Fruit fly (Drosophila melanogaster) whole organism, adult: Measurements from ENCODE around the gene dpr7.

Experiments used
- CG11617 ChIP-seq: fragments of 200-800 bp; sonication (Bioruptor generic); optimal IDR thresholded peaks from 2 replicates; lab custom pipeline; 2017; ENCODE audit warnings: mild to moderate bottlenecking, missing biosample characterization, missing genetic modification reagents, missing genetic modification characterization
- CG12768 ChIP-seq: fragments of 200-800 bp; sonication (Bioruptor generic); optimal IDR thresholded peaks from 2 replicates; lab custom pipeline; 2017; ENCODE audit warnings: missing biosample characterization, missing genetic modification characterization, mild to moderate bottlenecking, moderate library complexity, missing genetic modification reagents
- CG14711 ChIP-seq: fragments of 200-800 bp; sonication (Bioruptor generic); optimal IDR thresholded peaks from 2 replicates; lab custom pipeline; 2018; ENCODE audit warnings: missing biosample characterization, mild to moderate bottlenecking, missing genetic modification characterization, moderate library complexity
- CG1620 ChIP-seq: fragments of 200-800 bp; sonication (Bioruptor generic); optimal IDR thresholded peaks from 2 replicates; lab custom pipeline; 2016; ENCODE audit warnings: missing biosample characterization, missing genetic modification characterization
- CG33017 ChIP-seq: fragments of 200-800 bp; sonication (Bioruptor generic); optimal IDR thresholded peaks from 2 replicates; lab custom pipeline; 2018; ENCODE audit warnings: missing biosample characterization, mild to moderate bottlenecking, missing genetic modification characterization, moderate library complexity
- CG5204 ChIP-seq: fragments of 200-800 bp; sonication (Bioruptor generic); optimal IDR thresholded peaks from 2 replicates; lab custom pipeline; 2016; ENCODE audit warnings: missing biosample characterization, missing genetic modification characterization
- CG7045 ChIP-seq: fragments of 200-800 bp; sonication (Bioruptor generic); optimal IDR thresholded peaks from 2 replicates; lab custom pipeline; 2017; ENCODE audit warnings: missing biosample characterization, mild to moderate bottlenecking, missing genetic modification characterization
- CG7101 ChIP-seq: fragments of 200-800 bp; sonication (Bioruptor generic); optimal IDR thresholded peaks from 2 replicates; lab custom pipeline; 2018; ENCODE audit warnings: missing biosample characterization, mild to moderate bottlenecking, missing genetic modification characterization, moderate library complexity
- Clk ChIP-seq: fragments of 200-800 bp; sonication (Bioruptor generic); optimal IDR thresholded peaks from 2 replicates; lab custom pipeline; 2017; ENCODE audit warnings: missing biosample characterization, missing genetic modification characterization
- Crg-1 ChIP-seq: fragments of 200-800 bp; sonication (Bioruptor generic); optimal IDR thresholded peaks from 2 replicates; lab custom pipeline; 2016; ENCODE audit warnings: missing biosample characterization, missing genetic modification characterization
- Hr96 ChIP-seq: fragments of 200-800 bp; sonication (Bioruptor generic); optimal IDR thresholded peaks from 2 replicates; lab custom pipeline; 2016; ENCODE audit warnings: missing biosample characterization, missing genetic modification characterization
- Mnt ChIP-seq: fragments of 200-800 bp; sonication (Bioruptor generic); optimal IDR thresholded peaks from 2 replicates; lab custom pipeline; 2016; ENCODE audit warnings: missing biosample characterization, mild to moderate bottlenecking, missing genetic modification characterization
- bab1 ChIP-seq: fragments of 200-800 bp; sonication (Bioruptor generic); optimal IDR thresholded peaks from 3 replicates; lab custom pipeline; 2019; ENCODE audit warnings: missing biosample characterization, mild to moderate bottlenecking, missing genetic modification characterization, moderate library complexity
- cic ChIP-seq: fragments of 200-800 bp; sonication (Bioruptor generic); optimal IDR thresholded peaks from 2 replicates; lab custom pipeline; 2017; ENCODE audit warnings: missing biosample characterization, mild to moderate bottlenecking, missing genetic modification characterization, moderate library complexity
- kay ChIP-seq: fragments of 200-800 bp; sonication (Bioruptor generic); peaks from one replicate; lab custom pipeline; 2016; ENCODE audit warnings: missing biosample characterization, missing genetic modification characterization, borderline replicate concordance
- ovo ChIP-seq: fragments of 200-800 bp; sonication (Bioruptor generic); optimal IDR thresholded peaks from 2 replicates; lab custom pipeline; 2016; ENCODE audit warnings: missing biosample characterization, missing genetic modification characterization
- pad ChIP-seq: fragments of 200-800 bp; sonication (Bioruptor generic); optimal IDR thresholded peaks from 3 replicates; lab custom pipeline; 2017; ENCODE audit warnings: missing biosample characterization, missing genetic modification characterization, mild to moderate bottlenecking, moderate library complexity, missing genetic modification reagents
- tj ChIP-seq: fragments of 200-800 bp; sonication (Bioruptor generic); optimal IDR thresholded peaks from 3 replicates; lab custom pipeline; 2017; ENCODE audit warnings: missing biosample characterization, mild to moderate bottlenecking, missing genetic modification characterization, moderate library complexity
- toe ChIP-seq: fragments of 200-800 bp; sonication (Bioruptor generic); optimal IDR thresholded peaks from 2 replicates; lab custom pipeline; 2016; ENCODE audit warnings: missing biosample characterization, missing genetic modification characterization

Gene dpr7

DNA sequence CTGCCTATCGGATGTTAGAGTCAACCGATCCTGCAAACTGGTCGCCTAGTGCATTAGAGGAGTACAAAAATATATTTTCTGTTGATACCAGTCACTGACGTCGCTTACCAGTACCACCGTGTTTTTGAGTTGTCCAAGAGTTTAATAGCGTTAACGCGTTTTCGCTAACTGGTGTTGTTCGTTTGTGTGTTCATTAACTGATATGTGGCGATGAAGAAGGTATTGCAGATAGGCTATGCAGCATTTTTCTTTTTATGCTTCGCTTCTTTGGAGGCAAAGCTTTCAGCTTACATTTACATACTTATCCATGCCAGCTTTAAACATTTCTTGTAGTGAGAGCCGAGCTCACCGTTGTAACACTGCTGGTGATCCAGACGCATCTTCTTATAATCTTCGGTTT, 14.7 kb downstream of the dpr7 start:
- TF ChIP-seq CG7045 (no peak), kay (peak; percentile 20)

DNA sequence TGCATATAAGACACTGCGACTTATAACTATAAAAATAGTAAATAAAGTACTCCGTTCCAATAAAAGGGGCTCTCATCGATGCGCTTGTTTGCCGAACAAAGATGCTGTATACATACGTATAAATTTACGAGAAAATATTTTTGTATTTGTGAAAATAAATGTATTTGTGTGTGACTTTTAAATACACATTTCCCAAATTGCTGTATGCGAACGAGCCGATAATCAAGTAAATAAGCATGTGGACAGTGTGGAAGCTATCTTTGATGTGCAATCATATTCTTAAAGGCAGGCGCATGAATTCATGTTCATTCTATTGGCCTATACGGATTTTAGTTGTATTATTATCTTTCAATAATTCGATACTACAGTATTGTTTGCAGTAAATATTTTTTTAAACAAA, 21.9 kb downstream of the dpr7 start:
- TF ChIP-seq CG12768 (GFP tag; lab: Kevin White, UChicago) (no peak), bab1 (no peak)

dm6 chr4:230430-230829, 22.7 kb downstream of the dpr7 start, which contains the start of gene CG1674:
Gene CG1674, plus strand, starts transcription at chr4:230730.
- TF ChIP-seq ovo (GFP tag; lab: Kevin White, UChicago) = no peak
- TF ChIP-seq CG1620 (GFP tag; lab: Kevin White, UChicago) = no peak
- TF ChIP-seq Crg-1 (GFP tag; lab: Kevin White, UChicago) = no peak
- no peak for TF ChIP-seq CG11617 (GFP tag; lab: Kevin White, UChicago)
- no peak for TF ChIP-seq pad
- no peak for TF ChIP-seq Hr96 (GFP tag; lab: Kevin White, UChicago)
- no peak for TF ChIP-seq CG33017 (tag; lab: Kevin White, UChicago)
- TF ChIP-seq tj = no peak
- TF ChIP-seq kay = no peak
- no peak for TF ChIP-seq CG5204 (GFP tag; lab: Kevin White, UChicago)
- TF ChIP-seq toe = no peak

dm6 chr4:227648-228047, 25.5 kb downstream of the dpr7 start, which contains the start of the genes CG31999 and yellow-h:
Gene CG31999, minus strand, starts transcription at chr4:227748.
Gene yellow-h, plus strand, starts transcription at chr4:227922.
- no peak for TF ChIP-seq ovo (GFP tag; lab: Kevin White, UChicago)
- TF ChIP-seq CG33017 (tag; lab: Kevin White, UChicago) = no peak
- no peak for TF ChIP-seq Mnt (GFP tag; lab: Kevin White, UChicago)
- no peak for TF ChIP-seq tj
- TF ChIP-seq CG7045 = no peak
- no peak for TF ChIP-seq Clk
- TF ChIP-seq CG7101 (tag; lab: Kevin White, UChicago) = no peak
- TF ChIP-seq bab1 = peak; percentile 17
- TF ChIP-seq CG11617 (GFP tag; lab: Kevin White, UChicago) = no peak
- TF ChIP-seq CG1620 (GFP tag; lab: Kevin White, UChicago) = no peak
- TF ChIP-seq pad = no peak
- TF ChIP-seq kay = peak; percentile 38

DNA sequence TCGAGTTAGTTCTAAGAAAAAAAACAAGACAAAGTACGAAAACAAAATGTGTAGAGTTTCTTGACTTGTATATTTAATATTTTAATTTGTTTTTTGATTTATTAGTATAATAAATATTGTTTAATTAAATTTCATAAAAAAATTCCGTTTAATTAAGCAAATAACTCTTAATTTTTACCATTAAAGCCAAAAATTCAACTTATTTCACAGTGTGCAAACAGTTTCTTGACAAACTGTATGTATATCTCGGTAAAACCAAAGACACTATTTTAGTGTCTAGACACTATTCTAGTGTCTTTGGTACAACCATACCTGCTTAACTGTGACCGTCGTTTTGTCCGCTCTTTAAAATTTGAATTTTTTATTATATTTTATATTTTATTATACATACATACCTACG, 26.4 kb downstream of the dpr7 start:
- no peak for TF ChIP-seq CG7101 (tag; lab: Kevin White, UChicago)
- no peak for TF ChIP-seq CG1620 (GFP tag; lab: Kevin White, UChicago)
- no peak for TF ChIP-seq Hr96 (GFP tag; lab: Kevin White, UChicago)
- TF ChIP-seq Crg-1 (GFP tag; lab: Kevin White, UChicago) = no peak
- no peak for TF ChIP-seq toe
- TF ChIP-seq cic (GFP tag; lab: Kevin White, UChicago) = no peak
- no peak for TF ChIP-seq Clk

- TF ChIP-seq Crg-1 (GFP tag; lab: Kevin White, UChicago) (no peak), CG5204 (GFP tag; lab: Kevin White, UChicago) (peak; percentile 14), toe (no peak), cic (GFP tag; lab: Kevin White, UChicago) (peak; percentile 51), kay (peak; percentile 86)
Observed at dm6 chr4:225824-226223, 27.3 kb downstream of the dpr7 start.

- TF ChIP-seq kay (peak; percentile 75), tj (no peak), CG1620 (GFP tag; lab: Kevin White, UChicago) (peak; percentile 33), bab1 (peak; percentile 3), CG11617 (GFP tag; lab: Kevin White, UChicago) (no peak), Clk (no peak), Crg-1 (GFP tag; lab: Kevin White, UChicago) (no peak)
Observed at dm6 chr4:210011-210649, 43.0 kb downstream of the dpr7 start, which contains the start of gene Crk. Gene Crk, plus strand, starts transcription at chr4:210224.

- TF ChIP-seq CG33017 (tag; lab: Kevin White, UChicago) = peak; percentile 9
- no peak for TF ChIP-seq Hr96 (GFP tag; lab: Kevin White, UChicago)
- peak; percentile 42 for TF ChIP-seq CG5204 (GFP tag; lab: Kevin White, UChicago)
- no peak for TF ChIP-seq CG14711 (tag; lab: Kevin White, UChicago)
- peak; percentile 66 for TF ChIP-seq bab1
Observed at dm6 chr4:205671-206252, 47.4 kb downstream of the dpr7 start, which contains the start of gene CG31998. Gene CG31998, minus strand, starts transcription at chr4:205945.
